Fruit fly (Drosophila melanogaster): Measurements from ENCODE around the gene CG12111.

dm6 chrX:8534321-8534661 is 36.5 kb downstream of the CG12111 start:
- no peak for TF ChIP-seq CG1620 (GFP tag; optimal IDR thresholded peaks at IDR 0.05)
- no peak for TF ChIP-seq Mnt (GFP tag; optimal IDR thresholded peaks at IDR 0.05)
- no peak for TF ChIP-seq CG5204 (GFP tag; optimal IDR thresholded peaks at IDR 0.05)
- TF ChIP-seq cnc (optimal IDR thresholded peaks at IDR 0.05) = no peak
- no peak for TF ChIP-seq cic (GFP tag; optimal IDR thresholded peaks at IDR 0.05)
- TF ChIP-seq kay (GFP tag; ENCODE audit: borderline replicate concordance) = no peak

Data from whole organism, adult.